Worm (Caenorhabditis elegans) whole organism, dauer: ENCODE measurements around the gene nmy-1.
"Not testable (repeated sequence)": the region's sequence is repeated elsewhere in the genome, so short reads cannot be mapped to it uniquely, and the experiment has no call there.

Experiments
- unc-62 ChIP-seq: sonication (generic microtip); optimal IDR thresholded peaks from 2 replicates; lab custom pipeline; 2017; ENCODE audit warnings: missing biosample characterization, missing genetic modification reagents, missing genetic modification characterization

The nmy-1 gene

ce11 chrX:2909227-2909626, at the start of gene nmy-1:
nmy-1 (plus strand) TSS chrX:2909527.
- TF ChIP-seq unc-62: no peak

ce11 chrX:2862372-2862771, 47.0 kb upstream of the nmy-1 start, which contains the start of gene comt-1:
comt-1 (minus strand) TSS chrX:2862472.
- no peak for TF ChIP-seq unc-62

ce11 chrX:2863946-2864345, 45.4 kb upstream of the nmy-1 start, which contains the start of gene F53B3.6:
F53B3.6 (plus strand) TSS chrX:2864229.
- no peak for TF ChIP-seq unc-62

ce11 chrX:2865591-2866217, 43.6 kb upstream of the nmy-1 start:
- TF ChIP-seq unc-62: no peak

ce11 chrX:2871037-2871436, 38.3 kb upstream of the nmy-1 start, which contains the start of gene F53B3.3:
F53B3.3 (minus strand) TSS chrX:2871137.
- no peak for TF ChIP-seq unc-62

ce11 chrX:2873272-2873671, 36.1 kb upstream of the nmy-1 start:
- TF ChIP-seq unc-62: no peak

ce11 chrX:2874598-2874997, 34.7 kb upstream of the nmy-1 start:
- TF ChIP-seq unc-62: no peak

- no peak for TF ChIP-seq unc-62
Observed at ce11 chrX:2877433-2877832, 31.9 kb upstream of the nmy-1 start.

ce11 chrX:2879529-2880265, 29.6 kb upstream of the nmy-1 start, which contains the start of gene F53B3.5:
F53B3.5 (minus strand) TSS chrX:2879579.
- no peak for TF ChIP-seq unc-62

- TF ChIP-seq unc-62: no peak
Observed at ce11 chrX:2885318-2885908, 23.9 kb upstream of the nmy-1 start, which contains the start of gene vang-1. vang-1 (plus strand) TSS chrX:2885858.

- TF ChIP-seq unc-62: no peak
Observed at ce11 chrX:2890041-2890650, 19.2 kb upstream of the nmy-1 start.

- no peak for TF ChIP-seq unc-62
Observed at ce11 chrX:2891141-2891739, 18.1 kb upstream of the nmy-1 start, which contains the start of gene B0410.3. B0410.3 (minus strand) TSS chrX:2891491.

ce11 chrX:2891879-2892278, 17.4 kb upstream of the nmy-1 start:
- TF ChIP-seq unc-62: no peak

- no peak for TF ChIP-seq unc-62
Observed at ce11 chrX:2893026-2893662, 16.2 kb upstream of the nmy-1 start.

- TF ChIP-seq unc-62: not testable (repeated sequence)
Observed at ce11 chrX:2894273-2894672, 15.1 kb upstream of the nmy-1 start, which contains the start of gene B0410.1. B0410.1 (plus strand) TSS chrX:2894573.

ce11 chrX:2895646-2896045, 13.7 kb upstream of the nmy-1 start:
- TF ChIP-seq unc-62: no peak
